Fruit fly (Drosophila melanogaster) whole organism, embryonic: ENCODE data around the gene Cyp4d1.

Source experiments
- Adf1 ChIP-seq: fragments of 200-800 bp; sonication (Bioruptor generic); IDR thresholded peaks from 2 replicates; pipeline ENCODE4 v1.3.6; 2022; ENCODE audit warnings: missing biosample characterization, missing genetic modification characterization
- Antp ChIP-seq: fragments of 200-800 bp; sonication (Bioruptor generic); optimal IDR thresholded peaks from 3 replicates; lab custom pipeline; 2016; ENCODE audit warnings: missing biosample characterization, missing genetic modification characterization
- Awh ChIP-seq: fragments of 200-800 bp; sonication (Bioruptor generic); IDR thresholded peaks from 2 replicates; pipeline ENCODE4, ENCODE4 v1.3.6; 2022; ENCODE audit warnings: missing biosample characterization, missing genetic modification characterization
- CG10366 ChIP-seq: fragments of 200-800 bp; sonication (Bioruptor generic); IDR thresholded peaks from 2 replicates; pipeline ENCODE4 v1.3.6; 2022; ENCODE audit warnings: missing biosample characterization, missing genetic modification characterization
- CG10543 ChIP-seq: fragments of 200-800 bp; sonication (Bioruptor generic); optimal IDR thresholded peaks from 3 replicates; lab custom pipeline; 2017; ENCODE audit warnings: missing biosample characterization, mild to moderate bottlenecking, missing genetic modification characterization, moderate library complexity
- CG11456 ChIP-seq: fragments of 200-800 bp; sonication (Bioruptor generic); IDR thresholded peaks from 3 replicates; pipeline ENCODE4 v1.3.6; 2022; ENCODE audit warnings: missing biosample characterization, missing genetic modification characterization
- CG12391 ChIP-seq: fragments of 200-800 bp; sonication (Bioruptor generic); optimal IDR thresholded peaks from 3 replicates; lab custom pipeline; 2018; ENCODE audit warnings: missing biosample characterization, mild to moderate bottlenecking, missing genetic modification characterization, moderate library complexity
- CG13296 ChIP-seq: fragments of 200-800 bp; sonication (Bioruptor generic); optimal IDR thresholded peaks from 3 replicates; lab custom pipeline; 2018; ENCODE audit warnings: missing biosample characterization, mild to moderate bottlenecking, missing genetic modification characterization
- CG14441 ChIP-seq: fragments of 200-800 bp; sonication (Bioruptor generic); IDR thresholded peaks from 2 replicates; pipeline ENCODE4 v1.3.6; 2022; ENCODE audit warnings: missing biosample characterization, missing genetic modification characterization
- CG15269 ChIP-seq: fragments of 200-800 bp; sonication (Bioruptor generic); optimal IDR thresholded peaks from 2 replicates; lab custom pipeline; 2018; ENCODE audit warnings: missing biosample characterization, mild to moderate bottlenecking, missing genetic modification characterization, moderate library complexity
- CG1603 ChIP-seq: fragments of 200-800 bp; sonication (Bioruptor generic); optimal IDR thresholded peaks from 2 replicates; lab custom pipeline; 2019; ENCODE audit warnings: missing biosample characterization, mild to moderate bottlenecking, missing genetic modification characterization, moderate library complexity
- CG17361 ChIP-seq: fragments of 200-800 bp; sonication (Bioruptor generic); IDR thresholded peaks from 3 replicates; pipeline ENCODE4 v1.3.6; 2022; ENCODE audit warnings: missing biosample characterization, missing genetic modification characterization
- CG17829 ChIP-seq: fragments of 200-800 bp; optimal IDR thresholded peaks from 2 replicates; lab custom pipeline; 2019; ENCODE audit warnings: missing biosample characterization, mild to moderate bottlenecking, missing genetic modification characterization, moderate library complexity
- CG18619 ChIP-seq: fragments of 200-800 bp; sonication (Bioruptor generic); optimal IDR thresholded peaks from 3 replicates; lab custom pipeline; 2017; ENCODE audit warnings: missing biosample characterization, mild to moderate bottlenecking, missing genetic modification characterization
- CG18764 ChIP-seq: fragments of 200-800 bp; sonication (Bioruptor generic); optimal IDR thresholded peaks from 3 replicates; lab custom pipeline; 2016; ENCODE audit warnings: missing biosample characterization, missing genetic modification characterization
- CG2116 ChIP-seq: fragments of 200-800 bp; sonication (Bioruptor generic); optimal IDR thresholded peaks from 3 replicates; lab custom pipeline; 2018; ENCODE audit warnings: missing biosample characterization, mild to moderate bottlenecking, missing genetic modification characterization
- CG2875 ChIP-seq: fragments of 200-800 bp; sonication (Bioruptor generic); optimal IDR thresholded peaks from 2 replicates; lab custom pipeline; 2017; ENCODE audit warnings: missing biosample characterization, mild to moderate bottlenecking, missing genetic modification characterization, missing genetic modification reagents
- CG3281 ChIP-seq: fragments of 200-800 bp; sonication (Bioruptor generic); optimal IDR thresholded peaks from 3 replicates; lab custom pipeline; 2017; ENCODE audit warnings: missing biosample characterization, mild to moderate bottlenecking, missing genetic modification characterization
- CG4282 ChIP-seq: fragments of 200-800 bp; sonication (Bioruptor generic); optimal IDR thresholded peaks from 2 replicates; lab custom pipeline; 2016; ENCODE audit warnings: missing biosample characterization, missing genetic modification characterization
- CG4328 ChIP-seq: fragments of 200-800 bp; sonication (Bioruptor generic); optimal IDR thresholded peaks from 3 replicates; lab custom pipeline; 2017; ENCODE audit warnings: missing biosample characterization, missing genetic modification reagents, missing genetic modification characterization
- CG5180 ChIP-seq: fragments of 200-800 bp; sonication (Bioruptor generic); optimal IDR thresholded peaks from 3 replicates; lab custom pipeline; 2017; ENCODE audit warnings: missing biosample characterization, missing genetic modification characterization, mild to moderate bottlenecking, moderate library complexity, missing genetic modification reagents
- CG7987 ChIP-seq: fragments of 200-800 bp; sonication (Bioruptor generic); optimal IDR thresholded peaks from 2 replicates; lab custom pipeline; 2018; ENCODE audit warnings: missing biosample characterization, mild to moderate bottlenecking, missing genetic modification characterization, moderate library complexity
- Deaf1 ChIP-seq: fragments of 200-800 bp; optimal IDR thresholded peaks from 3 replicates; lab custom pipeline; 2019; ENCODE audit warnings: missing biosample characterization, mild to moderate bottlenecking, missing genetic modification characterization, moderate library complexity
- Dp ChIP-seq: fragments of 200-800 bp; sonication (Bioruptor generic); optimal IDR thresholded peaks from 2 replicates; lab custom pipeline; 2018; ENCODE audit warnings: missing biosample characterization, mild to moderate bottlenecking, missing genetic modification characterization, moderate library complexity
- HLH3B ChIP-seq: fragments of 200-800 bp; sonication (Bioruptor generic); IDR thresholded peaks from 2 replicates; pipeline ENCODE4 v1.3.6; 2022; ENCODE audit warnings: missing biosample characterization, missing genetic modification characterization
- HLH54F ChIP-seq: fragments of 200-800 bp; sonication (Bioruptor generic); optimal IDR thresholded peaks from 3 replicates; lab custom pipeline; 2016; ENCODE audit warnings: missing biosample characterization, missing genetic modification characterization
- Max ChIP-seq: fragments of 200-800 bp; sonication (Bioruptor generic); optimal IDR thresholded peaks from 2 replicates; lab custom pipeline; 2016; ENCODE audit warnings: missing biosample characterization, mild to moderate bottlenecking, missing genetic modification characterization
- NC2β ChIP-seq: fragments of 200-800 bp; sonication (Bioruptor generic); optimal IDR thresholded peaks from 2 replicates; lab custom pipeline; 2016; ENCODE audit warnings: missing biosample characterization, missing genetic modification characterization
- Poxn ChIP-seq: fragments of 200-800 bp; sonication (Bioruptor generic); IDR thresholded peaks from 2 replicates; pipeline ENCODE4 v1.3.6; 2022; ENCODE audit warnings: missing biosample characterization, missing genetic modification characterization
- Scr ChIP-seq: fragments of 200-800 bp; sonication (Bioruptor generic); IDR thresholded peaks from 2 replicates; pipeline ENCODE4 v1.3.6; 2022; ENCODE audit warnings: missing biosample characterization, missing genetic modification characterization; ENCODE audit not compliant: partially characterized antibody
- al ChIP-seq: fragments of 200-800 bp; sonication (Bioruptor generic); IDR thresholded peaks from 2 replicates; pipeline ENCODE4 v1.3.6; 2022; ENCODE audit warnings: missing biosample characterization, missing genetic modification characterization
- bbx ChIP-seq: fragments of 200-800 bp; sonication (Bioruptor generic); IDR thresholded peaks from 2 replicates; pipeline ENCODE4 v1.3.6; 2022; ENCODE audit warnings: missing biosample characterization, missing genetic modification characterization; ENCODE audit not compliant: partially characterized antibody
- chm ChIP-seq: fragments of 200-800 bp; sonication (Bioruptor generic); IDR thresholded peaks from 2 replicates; pipeline ENCODE4 v1.3.6; 2022; ENCODE audit warnings: missing biosample characterization, missing genetic modification characterization
- crc ChIP-seq: fragments of 200-800 bp; sonication (Bioruptor generic); optimal IDR thresholded peaks from 2 replicates; lab custom pipeline; 2016; ENCODE audit warnings: missing biosample characterization, missing genetic modification characterization
- crp ChIP-seq, 2 experiments: fragments of 200-800 bp; sonication (Bioruptor generic); optimal IDR thresholded peaks; 2 replicates in 1 of 2; 3 replicates in 1 of 2; lab custom pipeline; 2017; ENCODE audit warnings: missing biosample characterization in 2 of 2, missing genetic modification characterization in 2 of 2, mild to moderate bottlenecking in 1 of 2, moderate library complexity in 1 of 2
- exex ChIP-seq: fragments of 200-800 bp; sonication (Bioruptor generic); optimal IDR thresholded peaks from 4 replicates; lab custom pipeline; 2018; ENCODE audit warnings: missing biosample characterization, mild to moderate bottlenecking, missing genetic modification characterization, moderate library complexity
- fu2 ChIP-seq: fragments of 200-800 bp; sonication (Bioruptor generic); optimal IDR thresholded peaks from 2 replicates; lab custom pipeline; 2016; ENCODE audit warnings: missing biosample characterization, missing genetic modification characterization
- gce ChIP-seq: fragments of 200-800 bp; sonication (Bioruptor generic); IDR thresholded peaks from 3 replicates; pipeline ENCODE4 v1.3.6; 2022; ENCODE audit warnings: missing biosample characterization, missing genetic modification characterization
- gcm ChIP-seq: fragments of 200-800 bp; sonication (Bioruptor generic); optimal IDR thresholded peaks from 2 replicates; lab custom pipeline; 2019; ENCODE audit warnings: missing biosample characterization, mild to moderate bottlenecking, missing genetic modification characterization, moderate library complexity
- kah ChIP-seq: fragments of 200-800 bp; sonication (Bioruptor generic); optimal IDR thresholded peaks from 2 replicates; lab custom pipeline; 2018; ENCODE audit warnings: missing biosample characterization, mild to moderate bottlenecking, missing genetic modification characterization
- onecut ChIP-seq: fragments of 200-800 bp; sonication (Bioruptor generic); IDR thresholded peaks from 2 replicates; pipeline ENCODE4 v1.3.6; 2022; ENCODE audit warnings: missing biosample characterization, missing genetic modification characterization
- org-1 ChIP-seq: fragments of 200-800 bp; sonication (Bioruptor generic); optimal IDR thresholded peaks from 2 replicates; lab custom pipeline; 2017; ENCODE audit warnings: missing biosample characterization, missing genetic modification characterization
- pita ChIP-seq: fragments of 200-800 bp; sonication (Bioruptor generic); optimal IDR thresholded peaks from 2 replicates; lab custom pipeline; 2017; ENCODE audit warnings: missing biosample characterization, mild to moderate bottlenecking, missing genetic modification characterization
- prd ChIP-seq, 3 experiments: fragments of >200 bp in 2 of 3; fragments of 200-800 bp in 1 of 3; sonication (Bioruptor generic) in 1 of 3; optimal IDR thresholded peaks in 2 of 3; IDR thresholded peaks in 1 of 3; 2 replicates in 2 of 3; 3 replicates in 1 of 3; pipeline versions ENCODE4 v1.3.6 to Lab custom; 2017 to 2022; ENCODE audit warnings: missing biosample characterization in 1 of 3, missing genetic modification characterization in 1 of 3
- schlank ChIP-seq: fragments of 200-800 bp; sonication (Bioruptor generic); optimal IDR thresholded peaks from 2 replicates; lab custom pipeline; 2018; ENCODE audit warnings: missing biosample characterization, mild to moderate bottlenecking, missing genetic modification characterization
- sqz ChIP-seq: fragments of 200-800 bp; sonication (Bioruptor generic); optimal IDR thresholded peaks from 3 replicates; lab custom pipeline; 2018; ENCODE audit warnings: missing biosample characterization, mild to moderate bottlenecking, missing genetic modification characterization
- twi ChIP-seq: fragments of 200-800 bp; optimal IDR thresholded peaks from 2 replicates; lab custom pipeline; 2019; ENCODE audit warnings: missing biosample characterization, mild to moderate bottlenecking, missing genetic modification characterization, moderate library complexity
- unc-4 ChIP-seq: fragments of 200-800 bp; sonication (Bioruptor generic); IDR thresholded peaks from 2 replicates; pipeline ENCODE4 v1.3.6; 2022; ENCODE audit warnings: missing biosample characterization, missing genetic modification characterization; ENCODE audit not compliant: partially characterized antibody
- usp ChIP-seq: fragments of >200 bp; optimal IDR thresholded peaks from 2 replicates; lab custom pipeline; 2017; ENCODE audit warnings: missing biosample characterization, missing genetic modification characterization

The Cyp4d1 gene

DNA sequence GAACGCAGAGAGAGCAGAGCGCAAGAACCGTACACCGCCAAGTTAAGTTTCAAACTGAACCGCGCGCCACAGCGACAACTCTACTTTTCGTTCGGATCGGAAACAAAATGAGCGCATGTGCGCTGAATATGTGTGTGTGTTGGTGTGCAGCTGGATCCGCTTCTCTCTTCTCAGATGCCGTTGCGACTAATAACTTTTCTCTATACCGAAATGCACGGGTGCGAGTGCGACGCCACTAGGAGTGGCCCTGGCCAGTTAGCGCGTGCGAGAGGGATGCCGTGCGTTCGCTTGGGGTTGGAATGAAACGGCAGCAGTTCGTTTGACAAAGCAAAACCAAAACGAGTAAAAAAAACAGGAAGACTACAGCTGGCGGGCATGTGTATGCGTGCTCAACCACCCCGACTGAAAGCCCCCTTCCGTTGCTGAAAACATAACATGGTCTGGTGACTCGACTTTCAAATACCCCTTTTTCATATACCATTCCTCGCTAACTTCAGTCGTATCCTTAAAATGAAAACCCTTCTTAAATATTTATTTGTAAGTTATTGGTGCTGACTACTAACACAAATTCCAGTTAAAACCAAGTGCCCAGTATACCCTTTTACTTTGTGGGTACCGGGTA lies 25.0 kb downstream of the Cyp4d1 start (continued):
- TF ChIP-seq usp (GFP tag; lab: Kevin White, UChicago) (no peak), CG17361 (GFP tag; lab: Robert Waterston, UW) (peak; percentile 95), Adf1 (GFP tag; lab: Robert Waterston, UW) (peak; percentile 93), CG3281 (GFP tag; lab: Kevin White, UChicago) (peak; percentile 99), prd (optimal IDR thresholded peaks at IDR 0.05; lab: Kevin White, UChicago) (no peak), prd (GFP tag; IDR thresholded peaks at IDR 0.05; lab: Robert Waterston, UW) (peak; percentile 100), unc-4 (no peak), chm (GFP tag; lab: Robert Waterston, UW) (peak; percentile 100), CG7987 (GFP tag; lab: Kevin White, UChicago) (peak; percentile 99), exex (peak; percentile 97), CG5180 (GFP tag; lab: Kevin White, UChicago) (peak; percentile 95), kah (GFP tag; lab: Kevin White, UChicago) (peak; percentile 99), Poxn (GFP tag; lab: Robert Waterston, UW) (peak; percentile 99), CG12391 (tag; lab: Kevin White, UChicago) (peak; percentile 100), org-1 (peak; percentile 99), fu2 (GFP tag; lab: Kevin White, UChicago) (peak; percentile 100), CG1603 (tag; lab: Kevin White, UChicago) (peak; percentile 100), crp (GFP tag; optimal IDR thresholded peaks at IDR 0.05; lab: Kevin White, UChicago) (peak; percentile 80 to 81), HLH3B (peak; percentile 100), CG13296 (GFP tag; lab: Kevin White, UChicago) (peak; percentile 100), Antp (peak; percentile 100), NC2β (GFP tag; lab: Kevin White, UChicago) (peak; percentile 100), CG18764 (peak; percentile 100), Deaf1 (tag; lab: Kevin White, UChicago) (peak; percentile 90), gcm (GFP tag; lab: Kevin White, UChicago) (peak; percentile 100), CG14441 (GFP tag; lab: Robert Waterston, UW) (peak; percentile 100), Scr (GFP tag; lab: Robert Waterston, UW) (no peak), Dp (GFP tag; lab: Kevin White, UChicago) (peak; percentile 38), pita (GFP tag; lab: Kevin White, UChicago) (no peak), bbx (GFP tag; lab: Robert Waterston, UW) (peak; percentile 36; the same call in 1 of the 2 replicates), Awh (GFP tag; lab: Robert Waterston, UW) (peak; percentile 100), gce (peak; percentile 100), CG10366 (GFP tag; lab: Robert Waterston, UW) (peak; percentile 100), CG15269 (tag; lab: Kevin White, UChicago) (peak; percentile 100), CG17829 (tag; lab: Kevin White, UChicago) (peak; percentile 100), CG2116 (GFP tag; lab: Kevin White, UChicago) (peak; percentile 87), CG18619 (peak; percentile 100), CG2875 (GFP tag; lab: Kevin White, UChicago) (peak; percentile 100), sqz (GFP tag; lab: Kevin White, UChicago) (peak; percentile 100), CG4282 (GFP tag; lab: Kevin White, UChicago) (peak; percentile 99), CG4328 (peak; percentile 98), Max (peak; percentile 100), CG11456 (GFP tag; lab: Robert Waterston, UW) (peak; percentile 100), CG10543 (GFP tag; lab: Kevin White, UChicago) (peak; percentile 96), schlank (tag; lab: Kevin White, UChicago) (peak; percentile 100), onecut (GFP tag; lab: Robert Waterston, UW) (peak; percentile 99), crc (peak; percentile 100), HLH54F (peak; percentile 100), twi (peak; percentile 100), al (peak; percentile 100)
